Worm (Caenorhabditis elegans) whole organism, L4 larva: ENCODE data around the gene slc-25A18.1.
A peak's percentile ranks its signal among the peaks of the same experiment; 100 is the strongest.

Source experiments
- hlh-30 ChIP-seq: sonication (generic microtip); optimal IDR thresholded peaks from 2 replicates; lab custom pipeline; 2017; ENCODE audit warnings: antibody characterized with exemption, mild to moderate bottlenecking, missing genetic modification characterization, missing compliant biosample characterization; ENCODE audit not compliant: insufficient read depth
- lin-15B ChIP-seq: fragments of 150-350 bp; sonication (generic microtip); optimal IDR thresholded peaks from 3 replicates; lab custom pipeline; 2014; ENCODE audit warnings: missing biosample characterization, missing genetic modification characterization
- lin-39 ChIP-seq: fragments of 150-350 bp; optimal IDR thresholded peaks from 2 replicates; lab custom pipeline; 2014; ENCODE audit warnings: missing biosample characterization, missing genetic modification reagents, missing genetic modification characterization
- nhr-76 ChIP-seq: fragments of 150-350 bp; optimal IDR thresholded peaks from 2 replicates; lab custom pipeline; 2014; ENCODE audit warnings: missing biosample characterization, missing genetic modification characterization
- unc-62 ChIP-seq, 3 experiments: fragments of 150-350 bp in 1 of 3; sonication (generic microtip); optimal IDR thresholded peaks in 2 of 3; peaks in 1 of 3; 1 replicate in 1 of 3; 2 replicates in 2 of 3; lab custom pipeline; 2014 to 2017; ENCODE audit warnings: missing biosample characterization in 3 of 3, missing genetic modification characterization in 3 of 3, missing genetic modification reagents in 3 of 3, missing genotype in 1 of 3
- zfp-2 ChIP-seq: sonication (generic microtip); optimal IDR thresholded peaks from 2 replicates; lab custom pipeline; 2016; ENCODE audit warnings: mild to moderate bottlenecking, missing genetic modification characterization, missing compliant biosample characterization

slc-25A18.1 gene

DNA sequence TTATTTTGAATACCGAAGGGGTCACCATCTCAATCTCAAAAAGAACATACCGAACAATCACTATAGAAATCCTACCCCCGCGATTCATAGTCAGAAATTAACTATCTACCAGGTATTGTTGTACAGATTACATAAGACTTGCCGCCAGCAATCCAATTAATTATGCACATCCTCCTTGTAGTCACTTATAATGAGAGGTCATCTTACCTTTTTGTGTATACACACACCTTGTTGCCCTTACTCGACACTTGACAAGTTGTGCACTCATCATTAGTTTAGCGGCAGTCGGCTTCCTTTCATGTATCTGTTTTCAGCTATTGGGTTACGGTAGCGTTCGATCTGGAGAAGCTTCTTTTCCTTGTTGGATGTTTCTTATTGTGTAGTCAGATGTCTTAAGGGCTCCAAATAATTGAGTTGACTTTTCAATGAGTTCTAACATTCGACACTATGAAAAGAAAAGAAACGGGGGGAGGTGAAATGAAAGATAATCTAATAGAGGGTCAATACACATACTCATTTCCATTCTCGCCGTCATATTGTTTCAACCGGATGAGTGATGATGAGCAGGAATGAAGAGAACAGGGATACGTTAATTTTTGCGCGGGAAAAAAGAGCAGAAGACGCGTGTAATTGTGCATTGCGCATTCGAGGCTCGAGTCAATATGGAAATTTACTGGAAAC, 44.2 kb downstream of the slc-25A18.1 start:
- TF ChIP-seq lin-15B (tag; lab: Kevin White, UChicago): no peak
- peak in 1 of 2 experiments; percentile 67 for TF ChIP-seq unc-62 (GFP tag; optimal IDR thresholded peaks at IDR 0.05 in 1 of 2; lab: Kevin White, UChicago)
- no peak for TF ChIP-seq unc-62 (tag; optimal IDR thresholded peaks at IDR 0.05; lab: Kevin White, UChicago)
- TF ChIP-seq lin-39 (tag; lab: Kevin White, UChicago): no peak

DNA sequence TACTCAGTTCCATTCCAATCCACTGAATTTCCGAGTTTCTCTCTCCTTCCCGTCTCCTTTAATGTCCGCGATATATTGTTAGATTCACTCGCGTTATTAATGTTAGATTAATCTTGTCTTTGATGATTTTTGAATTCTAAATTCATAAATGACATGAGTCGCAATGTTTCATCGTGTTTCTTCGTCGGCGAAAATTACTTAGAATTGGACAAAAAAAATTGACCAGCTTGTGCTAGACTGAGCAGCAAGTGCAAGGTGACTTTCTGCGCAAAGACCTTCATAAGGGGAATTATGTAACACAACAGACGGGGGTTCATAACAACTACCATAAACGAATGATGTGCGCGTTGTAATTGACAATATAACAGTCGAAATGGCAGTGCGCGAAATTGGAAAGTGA, 45.3 kb downstream of the slc-25A18.1 start:
- TF ChIP-seq hlh-30: no peak
- peak in 1 of 2 experiments; percentile 97 for TF ChIP-seq unc-62 (GFP tag; optimal IDR thresholded peaks at IDR 0.05 in 1 of 2; lab: Kevin White, UChicago)
- TF ChIP-seq unc-62 (tag; optimal IDR thresholded peaks at IDR 0.05; lab: Kevin White, UChicago): no peak

DNA sequence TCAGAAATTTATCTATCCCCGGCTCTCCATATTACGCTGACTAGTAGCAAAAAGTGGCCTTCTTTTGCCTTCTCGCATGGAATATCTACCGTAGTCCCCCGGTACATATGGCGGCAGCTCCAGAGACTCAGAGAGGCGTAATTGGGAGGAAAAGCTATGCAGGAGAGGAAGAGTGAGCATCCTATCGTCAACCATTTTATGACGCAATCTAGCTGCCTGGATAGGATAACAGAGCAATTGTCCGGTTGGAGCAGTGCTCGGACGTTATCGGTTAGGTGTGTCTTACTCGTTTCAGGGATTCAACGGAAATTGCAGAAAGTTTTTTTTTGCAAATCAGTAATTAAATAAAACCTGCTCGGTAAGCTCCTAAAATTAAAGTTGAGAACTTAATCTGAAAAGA, 46.6 kb downstream of the slc-25A18.1 start:
- TF ChIP-seq nhr-76 (tag; lab: Kevin White, UChicago) (no peak), unc-62 (GFP tag; optimal IDR thresholded peaks at IDR 0.05 in 1 of 2; lab: Kevin White, UChicago) (peak in 1 of 2 experiments; percentile 84), unc-62 (tag; optimal IDR thresholded peaks at IDR 0.05; lab: Kevin White, UChicago) (no peak)

DNA sequence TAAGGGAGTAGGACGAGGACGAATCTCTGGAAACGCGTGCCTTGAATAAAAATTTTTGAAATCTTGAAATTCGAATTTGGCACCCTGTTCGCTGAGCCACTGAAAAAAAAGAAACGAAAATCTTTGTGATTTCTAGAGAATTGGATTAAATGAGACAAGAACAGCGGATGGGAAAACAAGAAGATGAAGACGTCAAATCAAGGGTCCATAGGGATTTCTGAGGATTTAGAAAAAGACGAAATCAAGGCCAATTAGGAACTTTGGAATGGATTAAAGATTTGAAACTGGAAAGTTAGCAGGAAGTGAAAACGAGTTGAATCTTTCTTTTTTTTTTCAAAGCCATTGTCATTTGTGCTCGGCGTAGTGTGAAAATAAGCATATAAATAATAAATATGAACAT, 49.2 kb downstream of the slc-25A18.1 start, which contains the start of gene pag-3:
Gene pag-3, minus strand, starts transcription at position 101 of the 400 bp plus-strand sequence.
- peak in 1 of 2 experiments; percentile 23 for TF ChIP-seq unc-62 (GFP tag; optimal IDR thresholded peaks at IDR 0.05 in 1 of 2; lab: Kevin White, UChicago)
- TF ChIP-seq unc-62 (tag; optimal IDR thresholded peaks at IDR 0.05; lab: Kevin White, UChicago): no peak
- no peak for TF ChIP-seq zfp-2
